Worm (Caenorhabditis elegans) whole organism, young adult: ENCODE measurements around the gene F23G4.1.

ENCODE experiments used
- F10E7.11 ChIP-seq: sonication (generic microtip); optimal IDR thresholded peaks from 2 replicates; lab custom pipeline; 2017; ENCODE audit warnings: mild to moderate bottlenecking, missing genetic modification characterization, moderate library complexity, missing compliant biosample characterization
- F22D6.2 ChIP-seq: sonication (generic microtip); optimal IDR thresholded peaks from 2 replicates; lab custom pipeline; 2016; ENCODE audit warnings: mild to moderate bottlenecking, missing genetic modification characterization, missing compliant biosample characterization
- Y95B8A.8 ChIP-seq: fragments of 200-800 bp; sonication (Bioruptor generic); IDR thresholded peaks from 2 replicates; pipeline ENCODE4 v1.3.6; 2022; ENCODE audit warnings: missing genetic modification reagents, missing genetic modification characterization, missing compliant biosample characterization
- atf-7 ChIP-seq: sonication (generic microtip); optimal IDR thresholded peaks from 2 replicates; lab custom pipeline; 2017; ENCODE audit warnings: mild to moderate bottlenecking, missing genetic modification characterization, missing compliant biosample characterization
- mel-28 ChIP-seq: sonication (generic microtip); optimal IDR thresholded peaks from 2 replicates; lab custom pipeline; 2016; ENCODE audit warnings: borderline replicate concordance, mild to moderate bottlenecking, missing genetic modification characterization, missing compliant biosample characterization
- nfya-1 ChIP-seq: sonication (generic microtip); optimal IDR thresholded peaks from 2 replicates; lab custom pipeline; 2017; ENCODE audit warnings: antibody characterized with exemption, missing compliant biosample characterization, missing genetic modification characterization, borderline replicate concordance; ENCODE audit not compliant: insufficient read depth
- rcor-1 ChIP-seq: fragments of 200-800 bp; sonication (Bioruptor generic); IDR thresholded peaks from 2 replicates; pipeline ENCODE4 v1.3.6; 2022; ENCODE audit warnings: missing genetic modification reagents, missing genetic modification characterization, missing compliant biosample characterization
- unc-62 ChIP-seq: fragments of 150-350 bp; optimal IDR thresholded peaks from 2 replicates; lab custom pipeline; 2014; ENCODE audit warnings: missing biosample characterization, missing genetic modification reagents, missing genetic modification characterization
- ztf-22 ChIP-seq: fragments of 200-800 bp; sonication (Bioruptor generic); optimal IDR thresholded peaks from 2 replicates; lab custom pipeline; 2018; ENCODE audit warnings: mild to moderate bottlenecking, missing genetic modification characterization, moderate library complexity, missing compliant biosample characterization

- TF ChIP-seq F10E7.11 (tag; lab: Kevin White, UChicago) = no peak
- TF ChIP-seq rcor-1 = no peak
- TF ChIP-seq Y95B8A.8 (GFP tag; lab: Robert Waterston, UW) = no peak
- no peak for TF ChIP-seq atf-7 (tag; lab: Kevin White, UChicago)
- TF ChIP-seq nfya-1 = no peak
- TF ChIP-seq mel-28 (tag; lab: Kevin White, UChicago) = no peak
- TF ChIP-seq unc-62 (GFP tag; lab: Kevin White, UChicago) = no peak
- no peak for TF ChIP-seq ztf-22 (GFP tag; lab: Kevin White, UChicago)
- TF ChIP-seq F22D6.2 = no peak
These were observed 43.5 kb upstream of the F23G4.1 start for ce11 chrX:6646387-6647061.
